Fruit fly (Drosophila melanogaster): ENCODE results near the gene Dbp21E2.

DNA sequence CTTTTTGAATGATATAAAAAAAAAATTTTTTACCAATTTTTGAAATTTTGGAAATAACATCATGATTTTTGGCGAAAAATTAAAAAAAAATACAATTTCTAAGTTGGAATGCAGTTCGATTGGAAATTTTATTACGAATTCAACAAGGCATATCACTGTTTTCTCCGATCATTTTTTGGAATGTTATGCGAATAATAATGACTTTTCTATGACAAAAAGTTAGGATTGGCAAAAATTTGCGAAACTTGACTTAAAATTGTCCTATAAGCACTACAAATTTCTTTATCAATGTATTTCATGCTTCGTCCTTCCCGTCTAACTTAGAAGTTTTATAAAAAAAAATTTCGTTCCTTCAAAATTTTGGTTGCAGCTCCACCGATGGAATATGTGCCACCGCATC, 27.3 kb upstream of the Dbp21E2 start, which contains the start of gene CG3544:
- TF ChIP-seq OdsH (GFP tag; optimal IDR thresholded peaks at IDR 0.05), result no peak
- TF ChIP-seq Lpt (GFP tag; optimal IDR thresholded peaks at IDR 0.05), result no peak
- TF ChIP-seq net (GFP tag; optimal IDR thresholded peaks at IDR 0.05), result no peak
- TF ChIP-seq ss (GFP tag; optimal IDR thresholded peaks at IDR 0.05), result no peak
- no peak for TF ChIP-seq CG16779 (tag; optimal IDR thresholded peaks at IDR 0.05)
- no peak for TF ChIP-seq Sox102F (GFP tag; optimal IDR thresholded peaks at IDR 0.05)
